Fruit fly (Drosophila melanogaster): ENCODE data around the gene CG9801.

The CG9801 gene

dm6 chr3R:8744198-8744597 is 3.3 kb downstream of the CG9801 start (continued):
- TF ChIP-seq row (GFP tag; IDR thresholded peaks at IDR 0.05) (peak; percentile 85), CG4404 (GFP tag; IDR thresholded peaks at IDR 0.05) (0 out of 2 replicates have a peak, but pooled peaks have one; percentile 15), gce (GFP tag; IDR thresholded peaks at IDR 0.05) (0 out of 3 replicates have a peak, but pooled peaks have one; percentile 14), Fer2 (tag; optimal IDR thresholded peaks at IDR 0.05) (no peak), ato (GFP tag; IDR thresholded peaks at IDR 0.05; ENCODE audit: partially characterized antibody) (no peak), Six4 (GFP tag; optimal IDR thresholded peaks at IDR 0.05) (no peak), sd (tag; optimal IDR thresholded peaks at IDR 0.05) (peak; percentile 8), tna (GFP tag; IDR thresholded peaks at IDR 0.05; ENCODE audit: partially characterized antibody) (no peak), vvl (GFP tag; IDR thresholded peaks at IDR 0.05) (peak; percentile 59), Dp (GFP tag; optimal IDR thresholded peaks at IDR 0.05) (no peak), CG17328 (GFP tag; IDR thresholded peaks at IDR 0.05) (0 out of 2 replicates have a peak, but pooled peaks have one; percentile 15), CG18599 (GFP tag; optimal IDR thresholded peaks at IDR 0.05) (peak; percentile 49), knrl (GFP tag; IDR thresholded peaks at IDR 0.05; ENCODE audit: partially characterized antibody) (no peak), z (GFP tag; IDR thresholded peaks at IDR 0.05) (no peak), Antp (GFP tag; optimal IDR thresholded peaks at IDR 0.05) (peak; percentile 58), CG10366 (GFP tag; IDR thresholded peaks at IDR 0.05) (peak; percentile 45), kay (GFP tag; optimal IDR thresholded peaks at IDR 0.05) (no peak), Gsc (GFP tag; IDR thresholded peaks at IDR 0.05) (no peak), eve (GFP tag; optimal IDR thresholded peaks at IDR 0.05) (peak in 1 of 2 experiments; percentile 13), CG17829 (tag; optimal IDR thresholded peaks at IDR 0.05) (peak; percentile 37), CG16815 (GFP tag; optimal IDR thresholded peaks at IDR 0.05) (peak; percentile 43), CG31441 (GFP tag; IDR thresholded peaks at IDR 0.05) (peak; percentile 46; the same call in 1 of the 2 replicates), CG6683 (GFP tag; optimal IDR thresholded peaks at IDR 0.05) (no peak), sob (GFP tag; IDR thresholded peaks at IDR 0.05) (peak; percentile 42; the same call in 1 of the 2 replicates), CG14667 (GFP tag; IDR thresholded peaks at IDR 0.05) (0 out of 2 replicates have a peak, but pooled peaks have one; percentile 27), MBD-R2 (GFP tag; IDR thresholded peaks at IDR 0.05) (no peak), tgo (GFP tag; IDR thresholded peaks at IDR 0.05) (peak; percentile 62; the same call in 2 of the 3 replicates), toy (GFP tag; IDR thresholded peaks at IDR 0.05) (no peak), CG11695 (GFP tag; IDR thresholded peaks at IDR 0.05) (peak; percentile 42; the same call in 2 of the 3 replicates), bsh (GFP tag; optimal IDR thresholded peaks at IDR 0.05) (peak in 1 of 2 experiments; percentile 57), zfh1 (GFP tag; IDR thresholded peaks at IDR 0.05) (peak; percentile 40; the same call in 1 of the 3 replicates), CG15269 (tag; optimal IDR thresholded peaks at IDR 0.05) (peak; percentile 73), zf30C (GFP tag; optimal IDR thresholded peaks at IDR 0.05) (no peak), sisA (GFP tag; IDR thresholded peaks at IDR 0.05) (peak; percentile 54), BEAF-32 (GFP tag; optimal IDR thresholded peaks at IDR 0.05) (no peak), Blimp-1 (GFP tag; optimal IDR thresholded peaks at IDR 0.05) (peak; percentile 40), gcm2 (GFP tag; optimal IDR thresholded peaks at IDR 0.05) (peak; percentile 24), phol (tag; optimal IDR thresholded peaks at IDR 0.05) (peak; percentile 37), CG3726 (GFP tag; IDR thresholded peaks at IDR 0.05) (no peak), lilli (GFP tag; optimal IDR thresholded peaks at IDR 0.05) (peak; percentile 66), ken (GFP tag; IDR thresholded peaks at IDR 0.05) (peak; percentile 33; the same call in 1 of the 3 replicates), tio (GFP tag; optimal IDR thresholded peaks at IDR 0.05) (peak; percentile 26), CoRest (tag; optimal IDR thresholded peaks at IDR 0.05) (peak; percentile 52), CG2712 (tag; optimal IDR thresholded peaks at IDR 0.05) (peak; percentile 59), pum (GFP tag; optimal IDR thresholded peaks at IDR 0.05) (peak; percentile 31), Fer1 (GFP tag; optimal IDR thresholded peaks at IDR 0.05) (peak; percentile 45), bcd (GFP tag; optimal IDR thresholded peaks at IDR 0.05) (peak; percentile 10), Ssrp (tag; optimal IDR thresholded peaks at IDR 0.05) (peak; percentile 25), CG17361 (GFP tag; IDR thresholded peaks at IDR 0.05) (0 out of 3 replicates have a peak, but pooled peaks have one; percentile 31), B-H1 (GFP tag; IDR thresholded peaks at IDR 0.05) (peak; percentile 11; the same call in 1 of the 3 replicates)
